Fruit fly (Drosophila melanogaster) whole organism, wandering third instar larva: ENCODE results near the gene gnu.

Experiments used
- Abd-B ChIP-seq: fragments of >200 bp; optimal IDR thresholded peaks from 2 replicates; lab custom pipeline; 2017; ENCODE audit warnings: missing biosample characterization, missing genetic modification characterization
- CG32264 ChIP-seq: fragments of 200-800 bp; sonication (Bioruptor generic); optimal IDR thresholded peaks from 2 replicates; lab custom pipeline; 2016; ENCODE audit warnings: missing biosample characterization, missing genetic modification characterization
- CG9705 ChIP-seq: fragments of 200-800 bp; sonication (Bioruptor generic); optimal IDR thresholded peaks from 2 replicates; lab custom pipeline; 2018; ENCODE audit warnings: missing biosample characterization, mild to moderate bottlenecking, missing genetic modification characterization
- CrebA ChIP-seq: fragments of 200-800 bp; sonication (Bioruptor generic); optimal IDR thresholded peaks from 2 replicates; lab custom pipeline; 2016; ENCODE audit warnings: missing biosample characterization, mild to moderate bottlenecking, missing genetic modification characterization, borderline replicate concordance
- Dfd ChIP-seq: fragments of >200 bp; optimal IDR thresholded peaks from 2 replicates; lab custom pipeline; 2017; ENCODE audit warnings: missing biosample characterization, missing genetic modification characterization
- Dif ChIP-seq: fragments of 200-275, 200-300 bp; sonication (Bioruptor generic); optimal IDR thresholded peaks from 2 replicates; lab custom pipeline; 2018; ENCODE audit warnings: missing biosample characterization, missing genetic modification characterization; ENCODE audit not compliant: partially characterized antibody
- GATAd ChIP-seq: sonication (Bioruptor generic); optimal IDR thresholded peaks from 2 replicates; lab custom pipeline; 2016; ENCODE audit warnings: missing biosample characterization, missing genetic modification characterization
- HLH106 ChIP-seq: fragments of 200-800 bp; optimal IDR thresholded peaks from 3 replicates; lab custom pipeline; 2019; ENCODE audit warnings: missing biosample characterization, mild to moderate bottlenecking, missing genetic modification characterization, moderate library complexity
- Hnf4 ChIP-seq: fragments of 200-800 bp; sonication (Bioruptor generic); optimal IDR thresholded peaks from 2 replicates; lab custom pipeline; 2016; ENCODE audit warnings: missing biosample characterization, mild to moderate bottlenecking, missing genetic modification characterization
- Hr78 ChIP-seq: fragments of >200 bp; optimal IDR thresholded peaks from 2 replicates; lab custom pipeline; 2017; ENCODE audit warnings: missing biosample characterization, missing genetic modification characterization
- Hr83 ChIP-seq: fragments of 200-300 bp; sonication (Bioruptor generic); optimal IDR thresholded peaks from 2 replicates; lab custom pipeline; 2016; ENCODE audit warnings: missing biosample characterization, mild to moderate bottlenecking, missing genetic modification characterization, moderate library complexity; ENCODE audit not compliant: poor library complexity, severe bottlenecking
- Jra ChIP-seq: sonication (Bioruptor generic); optimal IDR thresholded peaks from 2 replicates; lab custom pipeline; 2016; ENCODE audit warnings: missing biosample characterization, missing genetic modification characterization
- Myc ChIP-seq: fragments of >200 bp; optimal IDR thresholded peaks from 2 replicates; lab custom pipeline; 2017
- N ChIP-seq: fragments of >200 bp; optimal IDR thresholded peaks from 2 replicates; lab custom pipeline; 2018; ENCODE audit warnings: missing biosample characterization, missing external identifiers, missing genetic modification characterization
- OdsH ChIP-seq: fragments of 200-800 bp; sonication (Bioruptor generic); optimal IDR thresholded peaks from 2 replicates; lab custom pipeline; 2016; ENCODE audit warnings: missing biosample characterization, mild to moderate bottlenecking, missing genetic modification characterization
- Rel ChIP-seq, 2 experiments: fragments of 200-800 bp; sonication (Bioruptor generic) in 1 of 2; optimal IDR thresholded peaks; 2 replicates in 1 of 2; 3 replicates in 1 of 2; lab custom pipeline; 2016 to 2019; ENCODE audit warnings: mild to moderate bottlenecking in 2 of 2, missing biosample characterization in 2 of 2, missing genetic modification characterization in 2 of 2, moderate library complexity in 1 of 2
- Sp1 ChIP-seq: fragments of 200-800 bp; sonication (Bioruptor generic); optimal IDR thresholded peaks from 3 replicates; lab custom pipeline; 2019; ENCODE audit warnings: missing biosample characterization, mild to moderate bottlenecking, missing genetic modification characterization, moderate library complexity
- Vsx2 ChIP-seq: fragments of 200-300, 225-300 bp; sonication (Bioruptor generic); optimal IDR thresholded peaks from 2 replicates; lab custom pipeline; 2018; ENCODE audit warnings: missing biosample characterization, missing genetic modification characterization; ENCODE audit not compliant: partially characterized antibody
- br ChIP-seq: fragments of 200-800 bp; sonication (Bioruptor generic); optimal IDR thresholded peaks from 2 replicates; lab custom pipeline; 2016; ENCODE audit warnings: missing biosample characterization, missing genetic modification characterization
- brk ChIP-seq: fragments of 200-800 bp; sonication (Bioruptor generic); optimal IDR thresholded peaks from 2 replicates; lab custom pipeline; 2016; ENCODE audit warnings: missing biosample characterization, mild to moderate bottlenecking, missing genetic modification characterization
- dl ChIP-seq, 2 experiments: fragments of 175-275, 200-275 bp in 1 of 2; fragments of 200-275 bp in 1 of 2; sonication (Bioruptor generic); optimal IDR thresholded peaks; lab custom pipeline; 2018; ENCODE audit warnings: mild to moderate bottlenecking in 2 of 2, missing biosample characterization in 2 of 2, missing genetic modification characterization in 2 of 2, moderate library complexity in 2 of 2; ENCODE audit not compliant: partially characterized antibody in 2 of 2, insufficient read depth in 1 of 2
- dmrt93B ChIP-seq: fragments of 200-800 bp; sonication (Bioruptor generic); optimal IDR thresholded peaks from 2 replicates; lab custom pipeline; 2018; ENCODE audit warnings: missing biosample characterization, mild to moderate bottlenecking, missing genetic modification characterization
- dsf ChIP-seq: sonication (Bioruptor generic); optimal IDR thresholded peaks from 2 replicates; lab custom pipeline; 2016; ENCODE audit warnings: missing biosample characterization, missing genetic modification characterization, borderline replicate concordance
- foxo ChIP-seq, 2 experiments: fragments of 200-800 bp; sonication (Bioruptor generic); optimal IDR thresholded peaks; 2 replicates in 1 of 2; 3 replicates in 1 of 2; lab custom pipeline; 2016 to 2017; ENCODE audit warnings: missing biosample characterization in 2 of 2, missing genetic modification characterization in 2 of 2
- fru ChIP-seq: fragments of 200-800 bp; sonication (Bioruptor generic); optimal IDR thresholded peaks from 3 replicates; lab custom pipeline; 2016; ENCODE audit warnings: missing biosample characterization, mild to moderate bottlenecking, missing genetic modification characterization
- h ChIP-seq: fragments of 200-800 bp; sonication (Bioruptor generic); optimal IDR thresholded peaks from 3 replicates; lab custom pipeline; 2016; ENCODE audit warnings: missing biosample characterization, mild to moderate bottlenecking, missing genetic modification characterization
- jim ChIP-seq: fragments of 175-275, 200-325 bp; sonication (Bioruptor generic); optimal IDR thresholded peaks from 2 replicates; lab custom pipeline; 2016; ENCODE audit warnings: missing biosample characterization, mild to moderate bottlenecking, missing genetic modification characterization
- lola ChIP-seq: fragments of >200 bp; optimal IDR thresholded peaks from 2 replicates; lab custom pipeline; 2017; ENCODE audit warnings: missing biosample characterization, missing genetic modification characterization
- pan ChIP-seq: fragments of >200 bp; optimal IDR thresholded peaks from 2 replicates; lab custom pipeline; 2017
- psq ChIP-seq: fragments of 200-800 bp; sonication (Bioruptor generic); optimal IDR thresholded peaks from 3 replicates; lab custom pipeline; 2017; ENCODE audit warnings: missing biosample characterization, mild to moderate bottlenecking, missing genetic modification characterization, moderate library complexity
- rgr ChIP-seq: fragments of 200-800 bp; sonication (Bioruptor generic); optimal IDR thresholded peaks from 3 replicates; lab custom pipeline; 2016; ENCODE audit warnings: missing biosample characterization, mild to moderate bottlenecking, missing genetic modification characterization
- sage ChIP-seq: fragments of 200-800 bp; sonication (Bioruptor generic); optimal IDR thresholded peaks from 2 replicates; lab custom pipeline; 2016; ENCODE audit warnings: missing biosample characterization, mild to moderate bottlenecking, missing genetic modification characterization
- sv ChIP-seq: fragments of 200-800 bp; sonication (Bioruptor generic); optimal IDR thresholded peaks from 3 replicates; lab custom pipeline; 2016; ENCODE audit warnings: missing biosample characterization, missing genetic modification characterization
- tai ChIP-seq: sonication (Bioruptor generic); optimal IDR thresholded peaks from 2 replicates; lab custom pipeline; 2016; ENCODE audit warnings: missing biosample characterization, missing genetic modification characterization
- usp ChIP-seq: fragments of >200 bp; optimal IDR thresholded peaks from 2 replicates; lab custom pipeline; 2017; ENCODE audit warnings: missing biosample characterization, missing genetic modification characterization
- woc ChIP-seq: sonication (Bioruptor generic); optimal IDR thresholded peaks from 2 replicates; lab custom pipeline; 2016; ENCODE audit warnings: missing biosample characterization, mild to moderate bottlenecking, missing genetic modification characterization

Gene gnu

DNA sequence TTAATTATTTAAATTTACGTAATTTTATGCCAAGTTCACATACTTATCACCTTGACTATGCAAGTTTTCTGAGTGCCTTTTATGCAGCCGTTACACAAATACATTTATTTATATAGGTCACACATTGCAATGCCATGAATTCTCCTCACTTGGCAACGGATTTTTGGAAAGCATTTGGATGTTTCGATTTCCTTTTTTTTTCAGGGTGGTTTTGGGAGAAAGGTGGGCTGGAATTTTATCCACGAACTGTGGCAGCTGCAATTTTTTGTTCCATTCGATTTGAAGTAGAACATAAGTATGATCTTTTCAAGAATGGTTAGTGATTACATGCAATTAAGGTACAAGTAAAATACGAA is 21.3 kb downstream of the gnu start:
- TF ChIP-seq h (GFP tag; lab: Kevin White, UChicago) (no peak), psq (GFP tag; lab: Kevin White, UChicago) (no peak), dmrt93B (GFP tag; lab: Kevin White, UChicago) (no peak), Hnf4 (GFP tag; lab: Kevin White, UChicago) (no peak), CG32264 (GFP tag; lab: Kevin White, UChicago) (no peak), jim (GFP tag; lab: Kevin White, UChicago) (no peak), lola (GFP tag; lab: Kevin White, UChicago) (no peak), foxo (GFP tag; optimal IDR thresholded peaks at IDR 0.05; lab: Kevin White, UChicago) (no peak), pan (lab: Kevin White, UChicago) (no peak), OdsH (GFP tag; lab: Kevin White, UChicago) (no peak), woc (no peak), GATAd (no peak), br (GFP tag; lab: Kevin White, UChicago) (no peak), sv (GFP tag; lab: Kevin White, UChicago) (no peak)

DNA sequence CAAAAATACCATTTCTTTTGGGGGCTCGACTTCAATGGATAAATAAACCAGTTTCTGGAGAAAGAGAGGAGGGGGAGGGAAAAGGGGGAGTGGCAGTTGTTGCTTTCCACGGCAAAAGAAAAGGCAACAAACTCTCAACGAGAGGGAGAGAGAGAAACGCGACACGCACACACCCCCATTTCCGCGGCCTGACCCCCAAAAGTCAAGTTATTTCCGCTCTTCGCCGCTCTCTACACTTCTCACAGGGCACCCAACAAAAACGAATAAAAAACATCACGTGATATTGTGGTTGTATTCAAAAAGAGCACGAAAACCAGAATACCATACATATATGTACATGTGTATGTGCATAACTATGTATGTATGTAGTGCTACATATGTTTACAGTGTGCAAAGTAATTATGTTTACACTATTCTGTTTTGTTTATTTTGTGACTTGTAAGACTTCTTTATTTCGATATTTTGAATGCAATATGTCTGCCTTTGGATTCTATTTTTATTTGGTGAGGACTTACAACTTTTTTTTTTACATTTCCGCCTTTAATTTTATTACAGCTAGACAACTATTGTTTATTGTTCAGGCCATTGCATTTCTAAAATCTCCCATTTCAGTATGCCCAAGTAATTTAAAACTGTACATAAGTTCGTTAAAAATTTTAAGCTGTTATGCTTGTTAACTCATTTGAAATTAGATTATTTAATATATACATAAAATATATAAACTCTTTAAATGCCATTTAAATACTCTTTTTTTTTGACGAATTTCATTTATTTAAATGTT is 21.9 kb downstream of the gnu start:
- TF ChIP-seq Hr83 (peak; percentile 66), dl (GFP tag; optimal IDR thresholded peaks at IDR 0.05; lab: Kevin White, UChicago; ENCODE audit: insufficient read depth in 1 of 2, partially characterized antibody in 2 of 2) (peak in 1 of 2 experiments; percentile 65), Hnf4 (GFP tag; lab: Kevin White, UChicago) (peak; percentile 36), lola (GFP tag; lab: Kevin White, UChicago) (no peak), Rel (GFP tag; optimal IDR thresholded peaks at IDR 0.05; lab: Kevin White, UChicago) (peak; percentile 58), Rel (tag; optimal IDR thresholded peaks at IDR 0.05; lab: Kevin White, UChicago) (peak; percentile 41), psq (GFP tag; lab: Kevin White, UChicago) (peak; percentile 63), sv (GFP tag; lab: Kevin White, UChicago) (peak; percentile 30), dmrt93B (GFP tag; lab: Kevin White, UChicago) (peak; percentile 35), dsf (no peak), brk (GFP tag; lab: Kevin White, UChicago) (no peak), Vsx2 (GFP tag; lab: Kevin White, UChicago) (no peak), Myc (lab: Kevin White, UChicago) (no peak), Hr78 (no peak), h (GFP tag; lab: Kevin White, UChicago) (peak; percentile 14), GATAd (no peak), sage (no peak), Sp1 (GFP tag; lab: Kevin White, UChicago) (peak; percentile 65), N (no peak), CG9705 (peak; percentile 19), foxo (GFP tag; optimal IDR thresholded peaks at IDR 0.05; lab: Kevin White, UChicago) (peak in 1 of 2 experiments; percentile 36), HLH106 (tag; lab: Kevin White, UChicago) (no peak), OdsH (GFP tag; lab: Kevin White, UChicago) (peak; percentile 20), usp (GFP tag; lab: Kevin White, UChicago) (no peak), Dif (GFP tag; lab: Kevin White, UChicago) (peak; percentile 61), woc (peak; percentile 55), Abd-B (GFP tag; lab: Kevin White, UChicago) (no peak), tai (GFP tag; lab: Kevin White, UChicago) (no peak), rgr (GFP tag; lab: Kevin White, UChicago) (no peak), jim (GFP tag; lab: Kevin White, UChicago) (no peak), Jra (GFP tag; lab: Kevin White, UChicago) (no peak), fru (peak; percentile 7), CrebA (no peak), Dfd (no peak), pan (lab: Kevin White, UChicago) (no peak)
- TF ChIP-seq, all 38 proteins: peak for 15

DNA sequence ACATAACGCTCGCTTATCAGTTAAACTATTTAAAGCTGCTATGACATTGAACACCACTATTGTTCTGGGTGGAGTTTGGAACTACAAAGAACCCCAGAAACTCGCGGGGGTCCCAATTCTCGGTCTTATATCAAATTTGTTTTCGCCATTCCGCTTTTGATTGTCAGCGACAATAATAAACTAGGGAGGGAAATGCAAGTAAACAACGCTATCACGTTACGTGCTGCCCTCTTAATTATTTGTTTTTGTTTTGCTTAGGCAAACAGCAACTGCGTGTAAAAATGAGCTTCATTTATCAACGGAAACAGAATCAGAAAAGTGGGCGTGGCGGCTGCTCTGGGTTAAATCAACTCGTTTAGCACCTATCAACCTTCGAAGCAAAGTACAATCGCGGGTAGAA is 23.0 kb downstream of the gnu start:
- no peak for TF ChIP-seq CG32264 (GFP tag; lab: Kevin White, UChicago)
- peak; percentile 29 for TF ChIP-seq rgr (GFP tag; lab: Kevin White, UChicago)
- TF ChIP-seq Hr83, result no peak
- TF ChIP-seq lola (GFP tag; lab: Kevin White, UChicago), result no peak
- TF ChIP-seq OdsH (GFP tag; lab: Kevin White, UChicago), result no peak
- no peak for TF ChIP-seq HLH106 (tag; lab: Kevin White, UChicago)
- no peak for TF ChIP-seq N
